Worm (Caenorhabditis elegans) whole organism, L4 larva: Measurements from ENCODE around the gene W06H8.6.
A peak's percentile ranks its signal among the peaks of the same experiment; 100 is the strongest.

Source experiments
- F26F4.8 ChIP-seq: fragments of 200-800 bp; sonication (Bioruptor generic); conservative IDR thresholded peaks from 2 replicates; pipeline ENCODE4 v1.3.6; 2022; ENCODE audit warnings: missing genetic modification characterization, missing compliant biosample characterization
- Y5F2A.4 ChIP-seq: fragments of 200-800 bp; sonication (Bioruptor generic); optimal IDR thresholded peaks from 2 replicates; lab custom pipeline; 2018; ENCODE audit warnings: mild to moderate bottlenecking, missing genetic modification characterization, missing compliant biosample characterization
- Y75B8A.6 ChIP-seq: fragments of 200-800 bp; sonication (Bioruptor generic); IDR thresholded peaks from 2 replicates; pipeline ENCODE4 v1.3.6; 2022; ENCODE audit warnings: missing genetic modification reagents, missing genetic modification characterization, missing compliant biosample characterization
- aly-2 ChIP-seq: sonication (generic microtip); optimal IDR thresholded peaks from 2 replicates; lab custom pipeline; 2018; ENCODE audit warnings: missing biosample characterization, missing genetic modification characterization
- arid-1 ChIP-seq: fragments of 200-800 bp; sonication (Bioruptor generic); conservative IDR thresholded peaks from 2 replicates; pipeline ENCODE4 v1.3.6; 2022; ENCODE audit warnings: missing genetic modification reagents, missing genetic modification characterization, missing compliant biosample characterization
- attf-4 ChIP-seq: sonication (generic microtip); optimal IDR thresholded peaks from 3 replicates; lab custom pipeline; 2017; ENCODE audit warnings: missing biosample characterization, missing genetic modification characterization
- ceh-20 ChIP-seq: fragments of 200-800 bp; sonication (Bioruptor generic); IDR thresholded peaks from 2 replicates; pipeline ENCODE4 v1.3.6; 2022; ENCODE audit warnings: missing genetic modification reagents, missing genetic modification characterization, missing compliant biosample characterization
- daf-16 ChIP-seq, 3 experiments: sonication (generic microtip); optimal IDR thresholded peaks; 2 replicates each; lab custom pipeline; 2016 to 2017; ENCODE audit warnings: missing genetic modification characterization in 3 of 3, missing genetic modification reagents in 3 of 3, mild to moderate bottlenecking in 2 of 3, missing compliant biosample characterization in 2 of 3, missing biosample characterization in 1 of 3, moderate library complexity in 1 of 3
- duxl-1 ChIP-seq: sonication (generic microtip); optimal IDR thresholded peaks from 2 replicates; lab custom pipeline; 2016; ENCODE audit warnings: mild to moderate bottlenecking, missing genetic modification characterization, moderate library complexity, missing compliant biosample characterization; ENCODE audit not compliant: poor library complexity
- dve-1 ChIP-seq: sonication (generic microtip); optimal IDR thresholded peaks from 2 replicates; lab custom pipeline; 2017; ENCODE audit warnings: antibody characterized with exemption, mild to moderate bottlenecking, missing genetic modification characterization, missing compliant biosample characterization; ENCODE audit not compliant: insufficient read depth
- egl-43 ChIP-seq: fragments of 200-800 bp; sonication (Bioruptor generic); IDR thresholded peaks from 2 replicates; pipeline ENCODE4 v1.3.6; 2022; ENCODE audit warnings: missing genetic modification reagents, missing genetic modification characterization, missing compliant biosample characterization
- fos-1 ChIP-seq: fragments of 150-350 bp; optimal IDR thresholded peaks from 2 replicates; lab custom pipeline; 2014; ENCODE audit warnings: missing biosample characterization, missing genetic modification characterization
- gei-8 ChIP-seq: fragments of 200-800 bp; sonication (Bioruptor generic); optimal IDR thresholded peaks from 2 replicates; lab custom pipeline; 2018; ENCODE audit warnings: mild to moderate bottlenecking, missing genetic modification characterization, missing compliant biosample characterization
- hif-1 ChIP-seq, 2 experiments: sonication (generic microtip); optimal IDR thresholded peaks; 2 replicates each; lab custom pipeline; 2016 to 2017; ENCODE audit warnings: missing compliant biosample characterization in 2 of 2, missing genetic modification characterization in 2 of 2, missing genetic modification reagents in 2 of 2, missing genotype in 2 of 2, mild to moderate bottlenecking in 1 of 2
- hlh-11 ChIP-seq: fragments of 200-800 bp; sonication (Bioruptor generic); optimal IDR thresholded peaks from 2 replicates; lab custom pipeline; 2018; ENCODE audit warnings: mild to moderate bottlenecking, missing genetic modification characterization, missing compliant biosample characterization
- hlh-30 ChIP-seq: sonication (generic microtip); optimal IDR thresholded peaks from 2 replicates; lab custom pipeline; 2017; ENCODE audit warnings: antibody characterized with exemption, mild to moderate bottlenecking, missing genetic modification characterization, missing compliant biosample characterization; ENCODE audit not compliant: insufficient read depth
- lim-7 ChIP-seq: fragments of 200-800 bp; sonication (Bioruptor generic); IDR thresholded peaks from 2 replicates; pipeline ENCODE4 v1.3.6; 2022; ENCODE audit warnings: missing genetic modification characterization, missing compliant biosample characterization
- lin-29 ChIP-seq: fragments of 200-800 bp; sonication (Bioruptor generic); IDR thresholded peaks from 2 replicates; pipeline ENCODE4 v1.3.6; 2022; ENCODE audit warnings: missing genetic modification reagents, missing genetic modification characterization, missing compliant biosample characterization
- lin-39 ChIP-seq: fragments of 150-350 bp; optimal IDR thresholded peaks from 2 replicates; lab custom pipeline; 2014; ENCODE audit warnings: missing biosample characterization, missing genetic modification reagents, missing genetic modification characterization
- lsy-2 ChIP-seq, 2 experiments: fragments of 150-350 bp in 1 of 2; sonication (generic microtip) in 1 of 2; optimal IDR thresholded peaks; 2 replicates each; lab custom pipeline; 2014 to 2017; ENCODE audit warnings: missing biosample characterization in 2 of 2, missing genetic modification characterization in 2 of 2
- madf-9 ChIP-seq: fragments of 200-800 bp; sonication (Bioruptor generic); conservative IDR thresholded peaks from 2 replicates; pipeline ENCODE4 v1.3.6; 2022; ENCODE audit warnings: missing genetic modification reagents, missing genetic modification characterization, missing compliant biosample characterization
- mdt-29 ChIP-seq: fragments of 200-800 bp; sonication (Bioruptor generic); IDR thresholded peaks from 2 replicates; pipeline ENCODE4 v1.3.6; 2022; ENCODE audit warnings: missing genetic modification reagents, missing genetic modification characterization, missing compliant biosample characterization
- mxl-2 ChIP-seq: fragments of 200-800 bp; sonication (Bioruptor generic); conservative IDR thresholded peaks from 2 replicates; pipeline ENCODE4 v1.3.6; 2022; ENCODE audit warnings: missing genetic modification reagents, missing genetic modification characterization, missing compliant biosample characterization
- mxl-3 ChIP-seq: fragments of 200-800 bp; sonication (Bioruptor generic); optimal IDR thresholded peaks from 2 replicates; lab custom pipeline; 2018; ENCODE audit warnings: mild to moderate bottlenecking, missing genetic modification characterization, missing compliant biosample characterization
- nhr-102 ChIP-seq: sonication (generic microtip); optimal IDR thresholded peaks from 2 replicates; lab custom pipeline; 2016; ENCODE audit warnings: mild to moderate bottlenecking, missing genetic modification characterization, moderate library complexity, missing compliant biosample characterization
- nhr-11 ChIP-seq: fragments of 150-350 bp; optimal IDR thresholded peaks from 2 replicates; lab custom pipeline; 2014; ENCODE audit warnings: missing biosample characterization, missing genetic modification characterization
- nhr-28 ChIP-seq: fragments of 150-350 bp; optimal IDR thresholded peaks from 2 replicates; lab custom pipeline; 2014; ENCODE audit warnings: missing biosample characterization, missing genetic modification characterization
- nhr-77 ChIP-seq: fragments of 150-350 bp; optimal IDR thresholded peaks from 2 replicates; lab custom pipeline; 2014; ENCODE audit warnings: missing biosample characterization, missing genetic modification characterization
- php-3 ChIP-seq: fragments of 200-800 bp; sonication (Bioruptor generic); IDR thresholded peaks from 2 replicates; pipeline ENCODE4 v1.3.6; 2022; ENCODE audit warnings: missing genetic modification reagents, missing genetic modification characterization, missing compliant biosample characterization
- pqm-1 ChIP-seq: sonication (generic microtip); optimal IDR thresholded peaks from 2 replicates; lab custom pipeline; 2017; ENCODE audit warnings: missing biosample characterization, missing genetic modification characterization
- saeg-2 ChIP-seq: fragments of 200-800 bp; sonication (Bioruptor generic); IDR thresholded peaks from 2 replicates; pipeline ENCODE4 v1.3.6; 2022; ENCODE audit warnings: missing genetic modification reagents, missing genetic modification characterization, missing compliant biosample characterization
- sdz-12 ChIP-seq: fragments of 200-800 bp; sonication (Bioruptor generic); optimal IDR thresholded peaks from 2 replicates; lab custom pipeline; 2018; ENCODE audit warnings: mild to moderate bottlenecking, missing genetic modification characterization, missing compliant biosample characterization
- skn-1 ChIP-seq: fragments of 150-350 bp; optimal IDR thresholded peaks from 2 replicates; lab custom pipeline; 2014; ENCODE audit warnings: missing biosample characterization, missing genetic modification characterization
- spr-3 ChIP-seq: fragments of 200-800 bp; sonication (Bioruptor generic); optimal IDR thresholded peaks from 2 replicates; lab custom pipeline; 2018; ENCODE audit warnings: mild to moderate bottlenecking, missing genetic modification characterization, missing compliant biosample characterization
- unc-130 ChIP-seq: sonication (generic microtip); optimal IDR thresholded peaks from 2 replicates; lab custom pipeline; 2016; ENCODE audit warnings: missing genetic modification reagents, missing genetic modification characterization, missing compliant biosample characterization
- unc-39 ChIP-seq: sonication (generic microtip); optimal IDR thresholded peaks from 2 replicates; lab custom pipeline; 2017; ENCODE audit warnings: missing biosample characterization, missing genetic modification characterization
- unc-62 ChIP-seq, 3 experiments: fragments of 150-350 bp in 1 of 3; sonication (generic microtip); optimal IDR thresholded peaks in 2 of 3; peaks in 1 of 3; 1 replicate in 1 of 3; 2 replicates in 2 of 3; lab custom pipeline; 2014 to 2017; ENCODE audit warnings: missing biosample characterization in 3 of 3, missing genetic modification characterization in 3 of 3, missing genetic modification reagents in 3 of 3, missing genotype in 1 of 3
- vab-7 ChIP-seq: fragments of 200-800 bp; sonication (Bioruptor generic); IDR thresholded peaks from 2 replicates; pipeline ENCODE4 v1.3.6; 2022; ENCODE audit warnings: missing genetic modification reagents, missing genetic modification characterization, missing compliant biosample characterization
- zag-1 ChIP-seq: fragments of 150-350 bp; optimal IDR thresholded peaks from 2 replicates; lab custom pipeline; 2014; ENCODE audit warnings: missing biosample characterization, missing genetic modification characterization
- zfp-2 ChIP-seq: sonication (generic microtip); optimal IDR thresholded peaks from 2 replicates; lab custom pipeline; 2016; ENCODE audit warnings: mild to moderate bottlenecking, missing genetic modification characterization, missing compliant biosample characterization
- zfp-3 ChIP-seq: fragments of 200-800 bp; sonication (Bioruptor generic); conservative IDR thresholded peaks from 2 replicates; pipeline ENCODE4 v1.3.6; 2022; ENCODE audit warnings: missing genetic modification reagents, missing genetic modification characterization, missing compliant biosample characterization
- ztf-7 ChIP-seq: fragments of 150-350 bp; optimal IDR thresholded peaks from 2 replicates; lab custom pipeline; 2014; ENCODE audit warnings: missing biosample characterization, missing genetic modification characterization

W06H8.6 gene

DNA sequence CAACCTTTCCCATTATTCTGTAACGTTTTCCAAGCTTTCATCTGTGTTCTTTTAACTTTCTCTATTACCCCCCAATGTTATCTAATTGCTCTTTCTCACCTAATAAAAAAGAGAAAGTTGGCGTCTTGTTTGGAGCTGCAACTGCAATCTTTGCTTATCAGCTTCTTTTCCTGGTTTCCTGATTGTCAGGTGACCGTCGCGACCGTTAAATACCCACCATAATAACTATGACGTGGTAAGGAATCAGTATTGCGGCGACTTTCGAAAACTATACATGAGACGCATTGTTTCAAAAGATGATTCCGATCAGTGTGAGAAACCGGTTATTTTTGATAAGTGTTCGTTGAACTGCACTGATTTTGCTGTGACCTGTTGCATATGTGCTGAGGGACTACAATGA lies 48.4 kb upstream of the W06H8.6 start (continued):
- no peak for TF ChIP-seq attf-4 (tag; lab: Kevin White, UChicago)
- no peak for TF ChIP-seq egl-43

ce11 chrV:6270552-6270951 lies 43.7 kb upstream of the W06H8.6 start, which contains the start of gene F31F7.2:
F31F7.2 (plus strand) TSS chrV:6270852.
- TF ChIP-seq gei-8 (GFP tag; lab: Kevin White, UChicago) (no peak), php-3 (GFP tag; lab: Robert Waterston, UW) (peak; percentile 63; the same call in 1 of the 2 replicates), daf-16 (GFP tag; optimal IDR thresholded peaks at IDR 0.05; lab: Kevin White, UChicago) (no peak), daf-16 (tag; optimal IDR thresholded peaks at IDR 0.05; lab: Kevin White, UChicago) (peak; percentile 10)

DNA sequence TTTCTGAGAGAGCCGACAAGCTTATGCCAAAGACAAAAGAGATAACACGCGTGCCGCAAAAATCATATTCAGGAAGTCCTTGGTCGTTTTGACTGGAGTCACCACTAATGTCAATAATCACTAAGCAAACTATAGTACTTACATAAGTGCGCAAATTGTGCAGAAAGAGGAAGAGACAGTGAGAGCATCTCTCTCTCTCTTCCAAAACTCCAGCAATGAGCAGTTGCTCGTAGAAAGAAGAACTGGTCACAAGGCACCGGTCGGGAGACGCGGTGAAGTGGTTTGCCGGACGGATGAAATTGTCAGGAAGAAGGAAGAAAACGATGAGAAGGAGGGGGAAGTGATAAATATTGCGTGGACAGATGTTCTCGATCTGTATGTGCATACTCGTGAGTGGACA lies 43.3 kb upstream of the W06H8.6 start:
- no peak for TF ChIP-seq nhr-28 (tag; lab: Kevin White, UChicago)
- peak; percentile 48 for TF ChIP-seq hlh-30
- TF ChIP-seq hlh-11, result peak; percentile 30
- TF ChIP-seq madf-9 (GFP tag; lab: Robert Waterston, UW), result no peak
- TF ChIP-seq dve-1, result peak; percentile 7
- TF ChIP-seq unc-62 (GFP tag; optimal IDR thresholded peaks at IDR 0.05 in 1 of 2; lab: Kevin White, UChicago), result peak in 1 of 2 experiments; percentile 86
- TF ChIP-seq unc-62 (tag; optimal IDR thresholded peaks at IDR 0.05; lab: Kevin White, UChicago), result no peak
- TF ChIP-seq, all 104 proteins: peak for 4

DNA sequence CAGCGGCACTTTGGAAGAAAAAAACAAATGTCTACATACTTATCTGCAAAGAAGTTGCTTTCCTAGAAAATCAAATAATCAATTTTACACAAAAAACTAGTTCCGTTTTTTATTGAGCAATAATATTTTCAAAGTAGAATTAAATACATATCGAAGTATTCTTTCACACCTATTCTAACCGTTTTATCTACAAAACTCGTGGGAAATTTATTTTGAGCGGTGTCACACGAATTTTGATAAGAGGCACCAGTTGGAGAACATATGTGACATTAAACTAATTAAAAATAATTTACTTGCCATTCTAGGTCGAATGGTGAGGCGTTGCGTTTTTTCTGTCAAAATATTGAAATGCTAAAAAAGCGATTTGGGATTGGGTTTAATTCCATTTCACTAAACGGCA lies 42.2 kb upstream of the W06H8.6 start:
- TF ChIP-seq hif-1 (tag; optimal IDR thresholded peaks at IDR 0.05; lab: Kevin White, UChicago) (no peak), nhr-102 (tag; lab: Kevin White, UChicago) (no peak), unc-39 (no peak), nhr-11 (tag; lab: Kevin White, UChicago) (no peak), daf-16 (GFP tag; optimal IDR thresholded peaks at IDR 0.05; lab: Kevin White, UChicago) (no peak), daf-16 (tag; optimal IDR thresholded peaks at IDR 0.05; lab: Kevin White, UChicago) (peak; percentile 54), mxl-3 (GFP tag; lab: Kevin White, UChicago) (no peak), fos-1 (tag; lab: Kevin White, UChicago) (no peak), vab-7 (GFP tag; lab: Robert Waterston, UW) (no peak), aly-2 (tag; lab: Kevin White, UChicago) (no peak), skn-1 (tag; lab: Kevin White, UChicago) (no peak), dve-1 (peak; percentile 2), mdt-29 (no peak), lsy-2 (tag; optimal IDR thresholded peaks at IDR 0.05; lab: Kevin White, UChicago) (no peak), F26F4.8 (GFP tag; lab: Robert Waterston, UW) (no peak), Y5F2A.4 (GFP tag; lab: Kevin White, UChicago) (no peak), mxl-2 (GFP tag; lab: Robert Waterston, UW) (no peak), zfp-2 (tag; lab: Kevin White, UChicago) (no peak), nhr-28 (tag; lab: Kevin White, UChicago) (peak; percentile 29), lin-39 (tag; lab: Kevin White, UChicago) (no peak), saeg-2 (GFP tag; lab: Robert Waterston, UW) (no peak), zfp-3 (GFP tag; lab: Robert Waterston, UW) (no peak), madf-9 (GFP tag; lab: Robert Waterston, UW) (no peak), spr-3 (GFP tag; lab: Kevin White, UChicago) (no peak), ceh-20 (GFP tag; lab: Robert Waterston, UW) (no peak), duxl-1 (tag; lab: Kevin White, UChicago) (no peak), arid-1 (GFP tag; lab: Robert Waterston, UW) (no peak), lim-7 (GFP tag; lab: Robert Waterston, UW) (no peak), egl-43 (no peak), ztf-7 (tag; lab: Kevin White, UChicago) (no peak), zag-1 (tag; lab: Kevin White, UChicago) (no peak), hlh-30 (peak; percentile 16), sdz-12 (GFP tag; lab: Kevin White, UChicago) (no peak), hlh-11 (peak; percentile 4), php-3 (GFP tag; lab: Robert Waterston, UW) (peak; percentile 37; the same call in 1 of the 2 replicates), pqm-1 (tag; lab: Kevin White, UChicago) (no peak), Y75B8A.6 (GFP tag; lab: Robert Waterston, UW) (no peak), lin-29 (GFP tag; lab: Robert Waterston, UW) (no peak), gei-8 (GFP tag; lab: Kevin White, UChicago) (no peak), nhr-77 (tag; lab: Kevin White, UChicago) (no peak), unc-130 (GFP tag; lab: Kevin White, UChicago) (no peak)
